Worm (Caenorhabditis elegans): Measurements from ENCODE around the gene oac-8.

oac-8 gene

DNA sequence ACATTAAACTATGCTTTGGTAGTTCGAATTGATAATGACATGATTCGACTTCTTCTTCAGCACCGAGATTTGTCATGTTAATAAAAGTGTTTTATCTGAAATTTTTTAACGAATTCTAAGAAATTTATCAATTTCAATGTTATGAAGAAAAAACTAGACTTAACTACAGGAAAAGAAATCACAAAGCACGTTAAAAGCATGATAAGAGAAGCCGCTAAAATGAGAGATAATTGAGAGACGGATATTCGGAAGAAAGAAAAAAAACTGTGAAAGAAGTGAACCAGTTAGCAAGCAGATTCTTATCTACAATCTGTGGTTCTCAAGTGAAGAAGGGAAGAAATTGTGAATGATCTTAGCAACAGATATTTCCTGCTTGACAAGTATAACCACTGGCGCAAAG, 4.7 kb downstream of the oac-8 start, which contains the start of gene C43F9.4:
TSS of gene C43F9.4 (minus strand) at position 101 of the 400 bp plus-strand sequence.
- TF ChIP-seq unc-62 (GFP tag; optimal IDR thresholded peaks at IDR 0.05) = no peak

- TF ChIP-seq unc-98 (GFP tag; IDR thresholded peaks at IDR 0.05) (no peak), efl-1 (optimal IDR thresholded peaks at IDR 0.05) (no peak), efl-1 (GFP tag; optimal IDR thresholded peaks at IDR 0.05 in 1 of 2) (no peak), dsc-1 (tag; optimal IDR thresholded peaks at IDR 0.05) (no peak), nhr-71 (tag; optimal IDR thresholded peaks at IDR 0.05) (no peak), fkh-4 (tag; optimal IDR thresholded peaks at IDR 0.05; ENCODE audit: borderline replicate concordance) (no peak), unc-62 (GFP tag; optimal IDR thresholded peaks at IDR 0.05) (no peak), egl-13 (tag; optimal IDR thresholded peaks at IDR 0.05) (no peak), sptf-1 (tag; optimal IDR thresholded peaks at IDR 0.05) (no peak), unc-30 (tag; optimal IDR thresholded peaks at IDR 0.05) (no peak), snu-23 (GFP tag; optimal IDR thresholded peaks at IDR 0.05) (no peak), efl-3 (GFP tag; optimal IDR thresholded peaks at IDR 0.05) (no peak), pax-3 (tag; optimal IDR thresholded peaks at IDR 0.05) (no peak), ama-1 (optimal IDR thresholded peaks at IDR 0.05) (no peak), ceh-90 (tag; optimal IDR thresholded peaks at IDR 0.05) (no peak), pag-3 (tag; optimal IDR thresholded peaks at IDR 0.05; ENCODE audit: borderline replicate concordance, insufficient read depth) (no peak), ceh-88 (GFP tag; IDR thresholded peaks at IDR 0.05) (no peak), isw-1 (GFP tag; IDR thresholded peaks at IDR 0.05) (no peak), irx-1 (tag; optimal IDR thresholded peaks at IDR 0.05) (no peak), C04F5.9 (tag; optimal IDR thresholded peaks at IDR 0.05) (no peak)
These were observed 6.3 kb downstream of the oac-8 start, which contains the start of the genes C43F9.5 and nkb-2 for ce11 chrIV:10590649-10591048. C43F9.5 (minus strand) TSS chrIV:10590749. nkb-2 (plus strand) TSS chrIV:10590925.

ce11 chrIV:10593570-10593969, 9.2 kb downstream of the oac-8 start, which contains the start of gene C43F9.7:
C43F9.7 (minus strand) TSS chrIV:10593670.
- TF ChIP-seq dsc-1 (tag; optimal IDR thresholded peaks at IDR 0.05) = peak; percentile 24
- TF ChIP-seq unc-130 (tag; optimal IDR thresholded peaks at IDR 0.05) = no peak

- TF ChIP-seq unc-130 (tag; optimal IDR thresholded peaks at IDR 0.05) (no peak), pqm-1 (tag; optimal IDR thresholded peaks at IDR 0.05) (no peak), dpl-1 (GFP tag; optimal IDR thresholded peaks at IDR 0.05) (no peak), nhr-47 (tag; optimal IDR thresholded peaks at IDR 0.05) (no peak), nhr-19 (GFP tag; conservative IDR thresholded peaks at IDR 0.05) (no peak), lin-13 (GFP tag; optimal IDR thresholded peaks at IDR 0.05) (no peak), xbp-1 (tag; optimal IDR thresholded peaks at IDR 0.05) (no peak)
These were observed 12.2 kb downstream of the oac-8 start, which contains the start of gene C43F9.11 for ce11 chrIV:10596505-10596904. C43F9.11 (plus strand) TSS chrIV:10596805.

- TF ChIP-seq aly-2 (tag; optimal IDR thresholded peaks at IDR 0.05) = no peak
- no peak for TF ChIP-seq sox-4 (tag; optimal IDR thresholded peaks at IDR 0.05)
- no peak for TF ChIP-seq mdl-1 (tag; optimal IDR thresholded peaks at IDR 0.05)
- no peak for TF ChIP-seq tlp-1 (tag; optimal IDR thresholded peaks at IDR 0.05)
- TF ChIP-seq snpc-4 (tag; optimal IDR thresholded peaks at IDR 0.05) = no peak
- TF ChIP-seq pax-3 (tag; optimal IDR thresholded peaks at IDR 0.05) = no peak
- TF ChIP-seq fos-1 (tag; optimal IDR thresholded peaks at IDR 0.05) = no peak
- TF ChIP-seq unc-62 (GFP tag; optimal IDR thresholded peaks at IDR 0.05) = no peak
- TF ChIP-seq rnt-1 (tag; optimal IDR thresholded peaks at IDR 0.05) = no peak
- no peak for TF ChIP-seq mep-1 (tag; optimal IDR thresholded peaks at IDR 0.05)
- no peak for TF ChIP-seq mab-9 (GFP tag; IDR thresholded peaks at IDR 0.05)
- no peak for TF ChIP-seq F16B12.6 (tag; optimal IDR thresholded peaks at IDR 0.05)
- no peak for TF ChIP-seq lin-14 (GFP tag; optimal IDR thresholded peaks at IDR 0.05)
- TF ChIP-seq hpl-2 (GFP tag; optimal IDR thresholded peaks at IDR 0.05) = no peak
- TF ChIP-seq pqm-1 (tag; optimal IDR thresholded peaks at IDR 0.05) = no peak
- TF ChIP-seq ceh-82 (tag; optimal IDR thresholded peaks at IDR 0.05) = no peak
These were observed 15.6 kb downstream of the oac-8 start, which contains the start of gene R09H10.1 for ce11 chrIV:10599983-10600382. R09H10.1 (plus strand) TSS chrIV:10600283.
